Fruit fly (Drosophila melanogaster): ENCODE measurements around the gene CG4553.

The CG4553 gene

dm6 chr3R:25482463-25483173 lies 5.9 kb upstream of the CG4553 start, which contains the start of the genes XNP, CG42488 and CG5116 (continued):
- TF ChIP-seq tx (GFP tag; optimal IDR thresholded peaks at IDR 0.05) (no peak), Dll (GFP tag; IDR thresholded peaks at IDR 0.05; ENCODE audit: partially characterized antibody) (peak; percentile 100), C15 (GFP tag; IDR thresholded peaks at IDR 0.05) (no peak), lbe (GFP tag; optimal IDR thresholded peaks at IDR 0.05) (peak; percentile 53), Hsf (GFP tag; optimal IDR thresholded peaks at IDR 0.05) (peak; percentile 56), CG3847 (GFP tag; IDR thresholded peaks at IDR 0.05) (peak; percentile 83), Dp (GFP tag; optimal IDR thresholded peaks at IDR 0.05) (peak; percentile 43), Myb (GFP tag; optimal IDR thresholded peaks at IDR 0.05) (peak; percentile 29), CG17612 (GFP tag; IDR thresholded peaks at IDR 0.05) (no peak), en (GFP tag; optimal IDR thresholded peaks at IDR 0.05) (no peak), Sin3A (optimal IDR thresholded peaks at IDR 0.05) (peak; percentile 95), CG11247 (GFP tag; IDR thresholded peaks at IDR 0.05) (peak; percentile 37; the same call in 1 of the 2 replicates), kni (GFP tag; optimal IDR thresholded peaks at IDR 0.05) (peak; percentile 55), Stat92E (GFP tag; optimal IDR thresholded peaks at IDR 0.05) (no peak), CG17328 (GFP tag; IDR thresholded peaks at IDR 0.05) (peak; percentile 37; the same call in 1 of the 2 replicates), dm (GFP tag; optimal IDR thresholded peaks at IDR 0.05) (peak; percentile 42), CG14860 (GFP tag; IDR thresholded peaks at IDR 0.05; ENCODE audit: partially characterized antibody) (peak; percentile 99), CG4820 (GFP tag; optimal IDR thresholded peaks at IDR 0.05) (peak; percentile 9), HLHmδ (GFP tag; optimal IDR thresholded peaks at IDR 0.05) (no peak), BEAF-32 (GFP tag; optimal IDR thresholded peaks at IDR 0.05) (peak; percentile 99), hth (optimal IDR thresholded peaks at IDR 0.05) (no peak), CG13775 (GFP tag; optimal IDR thresholded peaks at IDR 0.05) (peak; percentile 70), CG12391 (tag; optimal IDR thresholded peaks at IDR 0.05) (peak; percentile 68), sisA (GFP tag; IDR thresholded peaks at IDR 0.05) (peak; percentile 34; the same call in 1 of the 2 replicates), Doc3 (GFP tag; IDR thresholded peaks at IDR 0.05; ENCODE audit: partially characterized antibody) (peak; percentile 100), CG2116 (GFP tag; optimal IDR thresholded peaks at IDR 0.05) (peak; percentile 98), CG6791 (GFP tag; IDR thresholded peaks at IDR 0.05; ENCODE audit: partially characterized antibody) (peak; percentile 97), Mrtf (GFP tag; IDR thresholded peaks at IDR 0.05) (no peak), pan (optimal IDR thresholded peaks at IDR 0.05) (no peak), pan (GFP tag; optimal IDR thresholded peaks at IDR 0.05 in 1 of 2, IDR thresholded peaks at IDR 0.05 in 1 of 2) (no peak), CG30403 (GFP tag; optimal IDR thresholded peaks at IDR 0.05) (peak; percentile 63), CG2712 (tag; optimal IDR thresholded peaks at IDR 0.05) (peak; percentile 69), dati (GFP tag; IDR thresholded peaks at IDR 0.05) (no peak), Poxn (GFP tag; IDR thresholded peaks at IDR 0.05) (no peak), peb (GFP tag; IDR thresholded peaks at IDR 0.05) (no peak), CG15479 (GFP tag; optimal IDR thresholded peaks at IDR 0.05) (no peak), CG8388 (GFP tag; optimal IDR thresholded peaks at IDR 0.05) (peak; percentile 19), vvl (GFP tag; IDR thresholded peaks at IDR 0.05) (peak; percentile 61; the same call in 1 of the 2 replicates), Sry-δ (GFP tag; optimal IDR thresholded peaks at IDR 0.05) (peak; percentile 77), CG12299 (tag; optimal IDR thresholded peaks at IDR 0.05) (no peak), CG9215 (GFP tag; IDR thresholded peaks at IDR 0.05) (peak; percentile 30; the same call in 1 of the 2 replicates), CG6689 (GFP tag; IDR thresholded peaks at IDR 0.05) (peak; percentile 53), salm (tag; optimal IDR thresholded peaks at IDR 0.05) (no peak), NK7.1 (GFP tag; optimal IDR thresholded peaks at IDR 0.05) (no peak), BtbVII (GFP tag; optimal IDR thresholded peaks at IDR 0.05) (peak; percentile 3), mirr (GFP tag; optimal IDR thresholded peaks at IDR 0.05) (peak; percentile 38), odd (GFP tag; optimal IDR thresholded peaks at IDR 0.05) (no peak), zf30C (GFP tag; optimal IDR thresholded peaks at IDR 0.05) (peak; percentile 14), CG9797 (GFP tag; optimal IDR thresholded peaks at IDR 0.05) (peak; percentile 49), Awh (GFP tag; IDR thresholded peaks at IDR 0.05) (no peak)

All from whole organism, embryonic.